Fruit fly (Drosophila melanogaster) whole organism, embryonic: ENCODE results near the gene CG15418.

Experiments used
- CG11504 ChIP-seq: fragments of 200-800 bp; sonication (Bioruptor generic); optimal IDR thresholded peaks from 3 replicates; lab custom pipeline; 2019; ENCODE audit warnings: missing biosample characterization, mild to moderate bottlenecking, missing genetic modification characterization, moderate library complexity
- CG12391 ChIP-seq: fragments of 200-800 bp; sonication (Bioruptor generic); optimal IDR thresholded peaks from 3 replicates; lab custom pipeline; 2018; ENCODE audit warnings: missing biosample characterization, mild to moderate bottlenecking, missing genetic modification characterization, moderate library complexity
- CG14014 ChIP-seq: fragments of 200-800 bp; sonication (Bioruptor generic); IDR thresholded peaks from 2 replicates; pipeline ENCODE4 v1.3.6; 2022; ENCODE audit warnings: missing biosample characterization, missing genetic modification characterization
- CG14441 ChIP-seq: fragments of 200-800 bp; sonication (Bioruptor generic); IDR thresholded peaks from 2 replicates; pipeline ENCODE4 v1.3.6; 2022; ENCODE audit warnings: missing biosample characterization, missing genetic modification characterization
- CG2120 ChIP-seq: fragments of 200-800 bp; sonication (Bioruptor generic); optimal IDR thresholded peaks from 3 replicates; lab custom pipeline; 2016; ENCODE audit warnings: missing biosample characterization, missing genetic modification characterization
- CG30020 ChIP-seq: fragments of 200-800 bp; optimal IDR thresholded peaks from 2 replicates; lab custom pipeline; 2019; ENCODE audit warnings: missing biosample characterization, mild to moderate bottlenecking, missing genetic modification characterization, moderate library complexity
- CG3163 ChIP-seq: fragments of 200-800 bp; sonication (Bioruptor generic); optimal IDR thresholded peaks from 3 replicates; lab custom pipeline; 2016; ENCODE audit warnings: missing biosample characterization, missing genetic modification characterization
- CG34224 ChIP-seq: fragments of 200-800 bp; sonication (Bioruptor generic); IDR thresholded peaks from 3 replicates; pipeline ENCODE4 v1.3.6; 2022; ENCODE audit warnings: missing biosample characterization, missing genetic modification characterization; ENCODE audit not compliant: partially characterized antibody
- CG3995 ChIP-seq: fragments of 200-800 bp; sonication (Bioruptor generic); optimal IDR thresholded peaks from 3 replicates; lab custom pipeline; 2016; ENCODE audit warnings: missing biosample characterization, missing genetic modification characterization
- CG4282 ChIP-seq: fragments of 200-800 bp; sonication (Bioruptor generic); optimal IDR thresholded peaks from 2 replicates; lab custom pipeline; 2016; ENCODE audit warnings: missing biosample characterization, missing genetic modification characterization
- CG6175 ChIP-seq: fragments of 200-800 bp; sonication (Bioruptor generic); IDR thresholded peaks from 3 replicates; pipeline ENCODE4 v1.3.6; 2022; ENCODE audit warnings: missing biosample characterization, missing genetic modification characterization
- CG9727 ChIP-seq: fragments of 200-800 bp; sonication (Bioruptor generic); optimal IDR thresholded peaks from 3 replicates; lab custom pipeline; 2017; ENCODE audit warnings: missing biosample characterization, mild to moderate bottlenecking, missing genetic modification characterization
- CTCF ChIP-seq: fragments of 200-800 bp; sonication (Bioruptor generic); optimal IDR thresholded peaks from 2 replicates; lab custom pipeline; 2017; ENCODE audit warnings: missing biosample characterization, mild to moderate bottlenecking, missing genetic modification characterization, moderate library complexity
- CoRest ChIP-seq: fragments of 200-800 bp; sonication (Bioruptor generic); optimal IDR thresholded peaks from 3 replicates; lab custom pipeline; 2018; ENCODE audit warnings: missing biosample characterization, mild to moderate bottlenecking, missing genetic modification characterization, moderate library complexity
- Dll ChIP-seq: fragments of 200-800 bp; sonication (Bioruptor generic); IDR thresholded peaks from 4 replicates; pipeline ENCODE4 v1.3.6; 2022; ENCODE audit warnings: missing biosample characterization, missing genetic modification characterization; ENCODE audit not compliant: partially characterized antibody
- Dp ChIP-seq: fragments of 200-800 bp; sonication (Bioruptor generic); optimal IDR thresholded peaks from 2 replicates; lab custom pipeline; 2018; ENCODE audit warnings: missing biosample characterization, mild to moderate bottlenecking, missing genetic modification characterization, moderate library complexity
- E2f1 ChIP-seq: fragments of 200-800 bp; sonication (Bioruptor generic); IDR thresholded peaks from 2 replicates; pipeline ENCODE4 v1.3.6; 2022; ENCODE audit warnings: missing biosample characterization, missing genetic modification characterization
- Ets97D ChIP-seq: fragments of 200-800 bp; sonication (Bioruptor generic); optimal IDR thresholded peaks from 3 replicates; lab custom pipeline; 2016; ENCODE audit warnings: missing biosample characterization, missing genetic modification characterization
- Myb ChIP-seq: fragments of 200-800 bp; sonication (Bioruptor generic); optimal IDR thresholded peaks from 2 replicates; lab custom pipeline; 2016; ENCODE audit warnings: missing biosample characterization, missing genetic modification characterization
- PHDP ChIP-seq: fragments of 200-800 bp; sonication (Bioruptor generic); optimal IDR thresholded peaks from 3 replicates; lab custom pipeline; 2018; ENCODE audit warnings: missing biosample characterization, mild to moderate bottlenecking, missing genetic modification characterization, moderate library complexity
- Pdp1 ChIP-seq, 2 experiments: fragments of 200-800 bp; sonication (Bioruptor generic); optimal IDR thresholded peaks; 3 replicates each; lab custom pipeline; 2016; ENCODE audit warnings: missing biosample characterization in 2 of 2, missing genetic modification characterization in 2 of 2, mild to moderate bottlenecking in 1 of 2, moderate library complexity in 1 of 2
- Ravus ChIP-seq: fragments of 200-800 bp; sonication (Bioruptor generic); IDR thresholded peaks from 2 replicates; pipeline ENCODE4 v1.3.6; 2022; ENCODE audit warnings: missing biosample characterization, missing genetic modification characterization
- Rfx ChIP-seq: fragments of 200-800 bp; sonication (Bioruptor generic); IDR thresholded peaks from 2 replicates; pipeline ENCODE4 v1.3.6; 2022; ENCODE audit warnings: missing biosample characterization, missing genetic modification characterization
- Ssrp ChIP-seq: fragments of 200-800 bp; sonication (Bioruptor generic); optimal IDR thresholded peaks from 2 replicates; lab custom pipeline; 2018; ENCODE audit warnings: missing biosample characterization, mild to moderate bottlenecking, missing genetic modification characterization, moderate library complexity
- Trl ChIP-seq, 3 experiments: fragments of >200 bp in 2 of 3; fragments of 200-800 bp in 1 of 3; sonication (Bioruptor generic) in 1 of 3; optimal IDR thresholded peaks; 2 replicates in 1 of 3; 3 replicates in 2 of 3; lab custom pipeline; 2016 to 2017; ENCODE audit warnings: missing biosample characterization in 1 of 3, missing genetic modification characterization in 1 of 3
- Vsx1 ChIP-seq: fragments of 200-800 bp; sonication (Bioruptor generic); optimal IDR thresholded peaks from 2 replicates; lab custom pipeline; 2017; ENCODE audit warnings: missing biosample characterization, mild to moderate bottlenecking, missing genetic modification characterization, missing genetic modification reagents
- ara ChIP-seq: fragments of 200-800 bp; sonication (Bioruptor generic); IDR thresholded peaks from 2 replicates; pipeline ENCODE4 v1.3.6; 2022; ENCODE audit warnings: missing biosample characterization, missing genetic modification characterization
- bbx ChIP-seq: fragments of 200-800 bp; sonication (Bioruptor generic); IDR thresholded peaks from 2 replicates; pipeline ENCODE4 v1.3.6; 2022; ENCODE audit warnings: missing biosample characterization, missing genetic modification characterization; ENCODE audit not compliant: partially characterized antibody
- br ChIP-seq: fragments of >200 bp; optimal IDR thresholded peaks from 2 replicates; lab custom pipeline; 2017
- cas ChIP-seq: fragments of 200-800 bp; sonication (Bioruptor generic); IDR thresholded peaks from 2 replicates; pipeline ENCODE4 v1.3.6; 2022; ENCODE audit warnings: missing biosample characterization, missing genetic modification characterization
- chinmo ChIP-seq: fragments of 200-800 bp; sonication (Bioruptor generic); IDR thresholded peaks from 4 replicates; pipeline ENCODE4 v1.3.6; 2022; ENCODE audit warnings: missing biosample characterization, missing genetic modification characterization; ENCODE audit not compliant: partially characterized antibody
- crc ChIP-seq: fragments of 200-800 bp; sonication (Bioruptor generic); optimal IDR thresholded peaks from 2 replicates; lab custom pipeline; 2016; ENCODE audit warnings: missing biosample characterization, missing genetic modification characterization
- croc ChIP-seq: fragments of 200-800 bp; sonication (Bioruptor generic); conservative IDR thresholded peaks from 3 replicates; pipeline ENCODE4 v1.3.6; 2022; ENCODE audit warnings: missing biosample characterization, missing genetic modification characterization
- crp ChIP-seq, 2 experiments: fragments of 200-800 bp; sonication (Bioruptor generic); optimal IDR thresholded peaks; 2 replicates in 1 of 2; 3 replicates in 1 of 2; lab custom pipeline; 2017; ENCODE audit warnings: missing biosample characterization in 2 of 2, missing genetic modification characterization in 2 of 2, mild to moderate bottlenecking in 1 of 2, moderate library complexity in 1 of 2
- danr ChIP-seq: fragments of 200-800 bp; sonication (Bioruptor generic); IDR thresholded peaks from 2 replicates; pipeline ENCODE4 v1.3.6; 2022; ENCODE audit warnings: missing biosample characterization, missing genetic modification characterization
- esg ChIP-seq: fragments of 200-800 bp; sonication (Bioruptor generic); conservative IDR thresholded peaks from 2 replicates; pipeline ENCODE4 v1.3.6; 2022; ENCODE audit warnings: missing biosample characterization, missing genetic modification characterization
- gcm ChIP-seq: fragments of 200-800 bp; sonication (Bioruptor generic); optimal IDR thresholded peaks from 2 replicates; lab custom pipeline; 2019; ENCODE audit warnings: missing biosample characterization, mild to moderate bottlenecking, missing genetic modification characterization, moderate library complexity
- gfzf ChIP-seq: fragments of 200-800 bp; sonication (Bioruptor generic); optimal IDR thresholded peaks from 2 replicates; lab custom pipeline; 2016; ENCODE audit warnings: missing biosample characterization, mild to moderate bottlenecking, missing genetic modification characterization, moderate library complexity
- hkb ChIP-seq, 2 experiments: fragments of 200-800 bp in 1 of 2; fragments of >200 bp in 1 of 2; sonication (Bioruptor generic) in 1 of 2; IDR thresholded peaks in 1 of 2; optimal IDR thresholded peaks in 1 of 2; 2 replicates each; pipeline versions ENCODE4 v1.3.6 to Lab custom; 2017 to 2022; ENCODE audit warnings: missing biosample characterization in 1 of 2, missing genetic modification characterization in 1 of 2
- kah ChIP-seq: fragments of 200-800 bp; sonication (Bioruptor generic); optimal IDR thresholded peaks from 2 replicates; lab custom pipeline; 2018; ENCODE audit warnings: missing biosample characterization, mild to moderate bottlenecking, missing genetic modification characterization
- pfk ChIP-seq: fragments of 200-800 bp; sonication (Bioruptor generic); optimal IDR thresholded peaks from 2 replicates; lab custom pipeline; 2018; ENCODE audit warnings: missing biosample characterization, mild to moderate bottlenecking, missing genetic modification characterization, moderate library complexity
- sens ChIP-seq: fragments of 200-800 bp; sonication (Bioruptor generic); peaks from one replicate; lab custom pipeline; 2016; ENCODE audit warnings: missing biosample characterization, missing genetic modification characterization
- sr ChIP-seq: fragments of 200-800 bp; sonication (Bioruptor generic); IDR thresholded peaks from 3 replicates; pipeline ENCODE4 v1.3.6; 2022; ENCODE audit warnings: missing biosample characterization, missing genetic modification characterization
- sug ChIP-seq: fragments of 200-800 bp; optimal IDR thresholded peaks from 2 replicates; lab custom pipeline; 2019; ENCODE audit warnings: missing biosample characterization, mild to moderate bottlenecking, missing genetic modification characterization, moderate library complexity
- vvl ChIP-seq: fragments of 200-800 bp; sonication (Bioruptor generic); IDR thresholded peaks from 2 replicates; pipeline ENCODE4 v1.3.6; 2022; ENCODE audit warnings: missing biosample characterization, missing genetic modification characterization
- zen ChIP-seq: fragments of 200-800 bp; sonication (Bioruptor generic); optimal IDR thresholded peaks from 3 replicates; lab custom pipeline; 2018; ENCODE audit warnings: missing biosample characterization, mild to moderate bottlenecking, missing genetic modification characterization, moderate library complexity

Gene CG15418

dm6 chr2L:3654956-3655618, 33.6 kb upstream of the CG15418 start:
- TF ChIP-seq Vsx1 (GFP tag; lab: Kevin White, UChicago) = no peak
- TF ChIP-seq zen (tag; lab: Kevin White, UChicago) = no peak
- TF ChIP-seq CG11504 (tag; lab: Kevin White, UChicago) = no peak
- no peak for TF ChIP-seq br (lab: Kevin White, UChicago)
- no peak for TF ChIP-seq Myb (GFP tag; lab: Kevin White, UChicago)
- no peak for TF ChIP-seq Ets97D (GFP tag; lab: Kevin White, UChicago)
- TF ChIP-seq CG9727 = no peak
- no peak for TF ChIP-seq Ravus (GFP tag; lab: Robert Waterston, UW)
- peak; percentile 35; the same call in 1 of the 3 replicates for TF ChIP-seq sr (GFP tag; lab: Robert Waterston, UW)
- TF ChIP-seq Ssrp (tag; lab: Kevin White, UChicago) = no peak
- 0 out of 4 replicates have a peak, but pooled peaks have one; percentile 25 for TF ChIP-seq chinmo (GFP tag; lab: Robert Waterston, UW)
- no peak for TF ChIP-seq CG2120 (GFP tag; lab: Kevin White, UChicago)
- TF ChIP-seq CoRest = no peak
- peak; percentile 75; the same call in 1 of the 2 replicates for TF ChIP-seq vvl (GFP tag; lab: Robert Waterston, UW)
- peak; percentile 97 for TF ChIP-seq kah
- TF ChIP-seq Pdp1 (GFP tag; optimal IDR thresholded peaks at IDR 0.05; lab: Kevin White, UChicago) = peak in 1 of 2 experiments; percentile 77
- TF ChIP-seq CG6175 (GFP tag; lab: Robert Waterston, UW) = no peak

dm6 chr2L:3648173-3648972, 26.9 kb upstream of the CG15418 start:
- TF ChIP-seq sr (GFP tag; lab: Robert Waterston, UW) (no peak), sens (peak; percentile 57), CG4282 (GFP tag; lab: Kevin White, UChicago) (no peak), CG12391 (peak; percentile 51), cas (GFP tag; lab: Robert Waterston, UW) (no peak), ara (GFP tag; lab: Robert Waterston, UW) (no peak), gcm (GFP tag; lab: Kevin White, UChicago) (peak; percentile 11), CG34224 (GFP tag; lab: Robert Waterston, UW) (peak; percentile 78), crc (GFP tag; lab: Kevin White, UChicago) (no peak), danr (GFP tag; lab: Robert Waterston, UW) (no peak), hkb (optimal IDR thresholded peaks at IDR 0.05; lab: Kevin White, UChicago) (no peak), hkb (GFP tag; IDR thresholded peaks at IDR 0.05; lab: Robert Waterston, UW) (no peak), CG14441 (GFP tag; lab: Robert Waterston, UW) (no peak), Dll (GFP tag; lab: Robert Waterston, UW) (peak; percentile 87), CG2120 (GFP tag; lab: Kevin White, UChicago) (peak; percentile 30), sug (tag; lab: Kevin White, UChicago) (no peak), PHDP (tag; lab: Kevin White, UChicago) (peak; percentile 8), pfk (GFP tag; lab: Kevin White, UChicago) (peak; percentile 88), CG14014 (0 out of 2 replicates have a peak, but pooled peaks have one; percentile 12), Dp (GFP tag; lab: Kevin White, UChicago) (peak; percentile 31), Trl (optimal IDR thresholded peaks at IDR 0.05; lab: Kevin White, UChicago) (peak; percentile 21 to 41), Trl (GFP tag; optimal IDR thresholded peaks at IDR 0.05; lab: Kevin White, UChicago) (no peak), CG3163 (GFP tag; lab: Kevin White, UChicago) (peak; percentile 89), CG3995 (no peak), CTCF (GFP tag; lab: Kevin White, UChicago) (peak; percentile 12), Rfx (GFP tag; lab: Robert Waterston, UW) (peak; percentile 26; the same call in 1 of the 2 replicates), CG30020 (tag; lab: Kevin White, UChicago) (no peak), bbx (GFP tag; lab: Robert Waterston, UW) (peak; percentile 38; the same call in 1 of the 2 replicates), E2f1 (no peak), crp (GFP tag; optimal IDR thresholded peaks at IDR 0.05; lab: Kevin White, UChicago) (no peak), gfzf (GFP tag; lab: Kevin White, UChicago) (no peak), esg (no peak), croc (GFP tag; lab: Robert Waterston, UW) (no peak)
